Worm (Caenorhabditis elegans): ENCODE results near the gene tpst-1.
A peak's percentile ranks its signal among the peaks of the same experiment; 100 is the strongest.

Gene tpst-1

DNA sequence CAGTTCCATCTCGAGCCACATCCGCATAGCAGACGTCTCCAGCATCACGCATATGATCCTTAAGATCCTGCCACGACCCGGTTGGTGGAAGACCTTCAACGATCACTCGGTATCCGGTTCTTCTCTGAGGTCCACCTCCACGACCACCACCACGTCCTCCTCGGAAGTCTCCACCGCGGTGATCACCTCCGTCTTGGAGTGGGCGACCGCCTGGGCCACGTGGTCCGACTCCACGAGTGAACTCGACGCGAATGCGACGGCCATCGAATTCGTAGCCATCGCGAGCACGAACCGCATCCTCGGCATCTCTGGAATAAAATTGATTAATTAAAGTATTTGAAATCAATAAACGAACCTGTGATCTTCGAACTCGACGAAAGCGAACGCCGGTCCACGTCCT lies 25.3 kb upstream of the tpst-1 start:
- TF ChIP-seq ets-7 (tag; optimal IDR thresholded peaks at IDR 0.05) (no peak), sea-1 (GFP tag; conservative IDR thresholded peaks at IDR 0.05) (no peak), tbx-37 (GFP tag; conservative IDR thresholded peaks at IDR 0.05) (no peak), ceh-13 (GFP tag; optimal IDR thresholded peaks at IDR 0.05) (no peak), tra-4 (tag; optimal IDR thresholded peaks at IDR 0.05) (no peak), hmg-4 (GFP tag; optimal IDR thresholded peaks at IDR 0.05) (no peak), scrt-1 (GFP tag; IDR thresholded peaks at IDR 0.05) (no peak), ama-1 (optimal IDR thresholded peaks at IDR 0.05) (no peak), aly-1 (tag; optimal IDR thresholded peaks at IDR 0.05) (no peak), B0310.2 (tag; optimal IDR thresholded peaks at IDR 0.05) (no peak), ceh-36 (tag; optimal IDR thresholded peaks at IDR 0.05) (no peak), tbx-11 (GFP tag; IDR thresholded peaks at IDR 0.05) (no peak), hnd-1 (tag; optimal IDR thresholded peaks at IDR 0.05) (no peak), hmbx-1 (tag; optimal IDR thresholded peaks at IDR 0.05) (no peak), F13C5.2 (tag; optimal IDR thresholded peaks at IDR 0.05) (no peak), flt-1 (GFP tag; IDR thresholded peaks at IDR 0.05) (no peak), pes-1 (GFP tag; IDR thresholded peaks at IDR 0.05) (no peak)

DNA sequence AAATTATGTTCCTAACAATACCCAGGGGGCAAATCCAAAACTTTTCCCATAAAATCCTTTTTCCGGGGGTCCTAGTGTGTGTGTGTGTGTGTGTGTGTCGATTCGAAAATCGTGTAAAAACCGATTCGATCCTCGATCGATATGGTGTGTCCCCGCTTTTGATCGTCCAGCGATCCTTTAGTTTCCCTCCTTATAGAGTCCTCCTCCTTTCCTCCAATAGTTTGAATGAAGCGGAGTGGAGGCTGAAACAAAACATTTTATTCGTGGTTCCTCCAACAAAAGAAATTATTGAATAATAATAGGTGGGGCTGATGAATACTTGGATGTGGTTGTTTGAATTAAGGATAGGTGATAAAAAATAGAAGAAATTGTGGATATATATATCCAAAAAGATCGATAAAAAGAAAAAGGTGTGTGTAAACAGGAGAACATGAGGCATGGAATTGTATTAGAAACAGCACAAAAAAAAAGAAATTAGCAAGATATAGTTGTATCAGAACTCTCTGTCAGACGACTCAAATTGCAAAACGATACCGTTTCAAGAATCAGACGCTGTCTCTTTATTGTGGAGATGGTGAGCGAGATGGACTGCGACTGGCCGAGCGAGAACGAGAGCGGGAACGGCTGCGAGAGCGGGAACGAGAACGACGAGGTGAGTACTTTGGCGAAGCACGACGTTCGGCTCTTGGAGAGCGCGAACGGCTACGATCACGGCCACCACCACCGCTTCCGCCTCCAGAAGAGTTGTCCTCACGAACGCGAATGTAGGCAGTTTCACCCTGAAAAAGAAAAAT lies 24.6 kb upstream of the tpst-1 start:
- TF ChIP-seq ets-7 (tag; optimal IDR thresholded peaks at IDR 0.05) (no peak), ceh-36 (tag; optimal IDR thresholded peaks at IDR 0.05) (no peak), hnd-1 (tag; optimal IDR thresholded peaks at IDR 0.05) (no peak), tra-4 (tag; optimal IDR thresholded peaks at IDR 0.05) (no peak), ama-1 (optimal IDR thresholded peaks at IDR 0.05) (peak; percentile 34)

DNA sequence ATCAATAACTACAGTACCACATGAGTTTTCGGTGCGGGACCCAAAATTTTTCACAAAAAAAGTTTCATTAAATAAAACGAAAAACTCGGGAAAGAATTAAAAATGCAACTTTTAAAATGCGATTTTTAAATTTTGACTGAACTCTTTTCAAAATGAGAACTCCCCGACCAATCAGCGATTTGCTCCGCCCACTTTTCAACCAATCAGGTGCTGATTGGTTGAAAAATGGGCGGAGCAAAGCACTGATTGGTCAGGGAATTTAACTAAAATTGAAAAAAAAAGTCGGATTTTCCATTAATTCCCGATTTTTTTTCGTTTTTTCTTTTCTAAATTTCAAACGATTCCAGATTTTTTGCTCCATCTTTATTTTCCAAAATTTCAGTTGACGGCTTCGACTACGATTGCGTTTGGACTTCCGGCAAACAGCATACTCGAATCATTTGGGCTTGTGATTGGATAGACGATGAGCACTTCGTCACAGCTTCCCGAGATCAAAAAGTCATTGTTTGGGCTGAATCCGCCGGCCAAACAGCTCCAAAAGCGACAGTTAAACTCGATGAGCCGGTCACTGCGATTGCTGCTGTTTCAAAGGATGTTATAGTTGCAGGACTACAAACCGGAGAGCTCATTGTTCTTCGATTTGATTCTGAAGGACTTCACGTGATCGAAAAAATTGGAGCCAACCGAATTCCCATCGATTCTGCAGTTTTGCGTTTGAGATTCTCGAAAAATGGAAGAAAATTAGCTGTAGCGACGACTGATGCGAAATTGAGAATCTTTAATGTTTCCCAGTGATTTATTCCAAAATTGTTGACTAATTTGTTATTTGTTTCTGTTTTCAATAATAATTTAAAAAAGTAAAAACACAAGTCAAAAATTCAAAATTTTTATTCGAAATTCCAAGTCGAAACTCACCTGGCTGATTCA lies 23.5 kb upstream of the tpst-1 start:
- TF ChIP-seq hmg-4 (GFP tag; optimal IDR thresholded peaks at IDR 0.05) (peak; percentile 41), hnd-1 (tag; optimal IDR thresholded peaks at IDR 0.05) (no peak), ama-1 (optimal IDR thresholded peaks at IDR 0.05) (peak; percentile 88), tbx-37 (GFP tag; conservative IDR thresholded peaks at IDR 0.05) (no peak), aly-1 (tag; optimal IDR thresholded peaks at IDR 0.05) (peak; percentile 40), tbx-11 (GFP tag; IDR thresholded peaks at IDR 0.05) (no peak)

DNA sequence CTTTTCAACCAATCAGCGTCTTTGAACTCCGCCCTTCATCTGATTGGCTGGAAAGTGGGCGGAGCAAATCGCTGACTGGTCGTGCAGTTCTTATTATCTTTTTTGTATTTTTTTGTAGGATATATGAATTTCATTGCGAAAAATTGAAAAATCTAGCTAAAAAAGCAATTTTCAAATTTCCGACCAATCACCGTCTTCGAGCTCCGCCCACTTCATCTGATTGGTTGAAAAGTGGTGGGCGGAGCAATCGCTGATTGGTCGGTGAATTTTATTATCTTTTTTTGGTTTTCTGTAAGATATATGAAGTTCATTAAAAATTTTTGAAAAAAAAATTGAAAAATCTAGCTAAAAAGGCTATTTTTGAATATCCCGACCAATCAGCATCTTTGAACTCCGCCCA lies 18.2 kb upstream of the tpst-1 start:
- no peak for TF ChIP-seq ama-1 (optimal IDR thresholded peaks at IDR 0.05)
- TF ChIP-seq aly-1 (tag; optimal IDR thresholded peaks at IDR 0.05) = no peak
- no peak for TF ChIP-seq sea-1 (GFP tag; conservative IDR thresholded peaks at IDR 0.05)
- no peak for TF ChIP-seq ets-7 (tag; optimal IDR thresholded peaks at IDR 0.05)
- TF ChIP-seq tbx-37 (GFP tag; conservative IDR thresholded peaks at IDR 0.05) = no peak
- no peak for TF ChIP-seq hmg-4 (GFP tag; optimal IDR thresholded peaks at IDR 0.05)
- no peak for TF ChIP-seq scrt-1 (GFP tag; IDR thresholded peaks at IDR 0.05)
- no peak for TF ChIP-seq tra-4 (tag; optimal IDR thresholded peaks at IDR 0.05)
- no peak for TF ChIP-seq B0310.2 (tag; optimal IDR thresholded peaks at IDR 0.05)
- TF ChIP-seq flt-1 (GFP tag; IDR thresholded peaks at IDR 0.05) = no peak
- TF ChIP-seq ceh-13 (GFP tag; optimal IDR thresholded peaks at IDR 0.05) = no peak
- no peak for TF ChIP-seq hmbx-1 (tag; optimal IDR thresholded peaks at IDR 0.05)
- no peak for TF ChIP-seq ceh-36 (tag; optimal IDR thresholded peaks at IDR 0.05)
- no peak for TF ChIP-seq hnd-1 (tag; optimal IDR thresholded peaks at IDR 0.05)
- TF ChIP-seq pes-1 (GFP tag; IDR thresholded peaks at IDR 0.05) = no peak
- no peak for TF ChIP-seq F13C5.2 (tag; optimal IDR thresholded peaks at IDR 0.05)
- TF ChIP-seq tbx-11 (GFP tag; IDR thresholded peaks at IDR 0.05) = no peak

DNA sequence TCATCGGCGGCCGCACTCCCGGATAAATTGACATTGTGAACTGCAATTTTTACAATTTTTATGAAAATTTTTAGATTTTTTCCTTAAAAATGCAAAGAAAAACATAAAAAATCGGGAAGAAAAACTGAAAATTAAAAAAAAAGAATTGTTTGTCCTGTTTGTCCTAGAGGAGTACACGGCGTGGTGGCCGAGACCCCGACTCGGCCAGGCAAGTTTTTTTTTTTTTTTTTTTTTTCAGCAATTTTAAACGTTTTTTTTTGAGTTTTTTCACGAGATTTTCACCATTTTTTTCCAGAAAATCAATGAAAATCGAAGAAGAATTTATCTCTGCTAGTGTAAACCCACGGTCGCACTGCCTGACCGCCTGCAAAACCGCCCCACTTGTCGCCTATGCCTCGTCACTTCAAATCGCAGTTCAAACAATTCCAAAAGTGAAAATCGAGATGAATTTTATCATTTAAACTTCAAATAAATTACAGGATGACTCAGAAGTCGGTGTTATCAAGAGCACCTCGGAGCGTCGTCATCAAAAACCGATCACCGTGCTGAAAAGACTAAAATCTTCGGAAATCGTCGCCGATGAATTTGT lies 11.4 kb upstream of the tpst-1 start, which contains the start of the genes taf-7.2 and elpc-2:
Gene taf-7.2, minus strand, starts transcription at position 42 of the 589 bp plus-strand sequence.
Gene elpc-2, plus strand, starts transcription at position 296 of the 589 bp plus-strand sequence.
- TF ChIP-seq hnd-1 (tag; optimal IDR thresholded peaks at IDR 0.05) (peak; percentile 11), pes-1 (GFP tag; IDR thresholded peaks at IDR 0.05) (peak; percentile 30; the same call in 1 of the 2 replicates), tbx-37 (GFP tag; conservative IDR thresholded peaks at IDR 0.05) (peak; percentile 54), flt-1 (GFP tag; IDR thresholded peaks at IDR 0.05) (no peak)

DNA sequence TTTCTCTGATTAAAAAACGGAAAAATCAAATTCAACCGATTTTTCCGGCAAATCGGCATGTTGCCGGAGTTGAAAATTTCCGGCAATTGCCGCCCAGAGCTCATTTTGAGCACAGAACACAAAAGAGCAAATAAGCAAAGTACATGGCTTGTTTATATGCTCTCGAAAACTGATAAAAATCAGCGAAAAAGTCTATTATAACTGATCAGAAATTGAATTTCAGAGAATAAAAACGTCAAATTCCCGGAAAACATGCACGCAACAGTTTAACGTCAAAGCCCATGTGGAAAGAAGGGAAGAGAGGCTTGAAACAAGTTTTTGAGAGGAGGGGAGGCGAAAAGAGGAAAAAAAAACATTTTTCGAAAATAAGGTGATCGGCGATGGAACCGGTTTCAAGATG lies 6.7 kb upstream of the tpst-1 start:
- TF ChIP-seq ets-7 (tag; optimal IDR thresholded peaks at IDR 0.05) (no peak), B0310.2 (tag; optimal IDR thresholded peaks at IDR 0.05) (no peak), ceh-36 (tag; optimal IDR thresholded peaks at IDR 0.05) (no peak), F13C5.2 (tag; optimal IDR thresholded peaks at IDR 0.05) (no peak), flt-1 (GFP tag; IDR thresholded peaks at IDR 0.05) (no peak), tbx-37 (GFP tag; conservative IDR thresholded peaks at IDR 0.05) (no peak), scrt-1 (GFP tag; IDR thresholded peaks at IDR 0.05) (no peak)

DNA sequence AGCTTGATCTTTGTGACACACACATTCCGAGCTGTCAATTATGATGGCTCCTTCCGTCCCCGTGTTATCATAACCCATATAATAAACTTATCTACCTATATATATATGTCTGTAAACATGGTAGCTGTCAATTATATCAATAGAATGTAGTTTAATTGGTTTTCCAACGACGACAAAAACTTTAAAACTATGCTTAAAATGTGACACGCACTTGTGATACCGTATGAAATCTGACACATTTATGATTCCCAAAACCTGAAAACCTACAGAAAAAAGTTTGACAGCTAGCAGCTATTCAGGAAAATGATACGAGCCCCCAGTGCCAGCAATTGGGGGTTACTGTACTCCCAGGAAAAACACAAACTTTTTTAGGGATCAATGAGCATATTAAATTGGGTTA lies 3.4 kb downstream of the tpst-1 start:
- TF ChIP-seq scrt-1 (GFP tag; IDR thresholded peaks at IDR 0.05) (no peak), hmbx-1 (tag; optimal IDR thresholded peaks at IDR 0.05) (no peak)
